Fruit fly (Drosophila melanogaster) S2 (cell line): ENCODE measurements around the gene CG13928.

Experiments
- CG8478 ChIP-seq: fragments of >200 bp; optimal IDR thresholded peaks from 2 replicates; lab custom pipeline; 2018
- CTCF ChIP-seq, 2 experiments: fragments of >200 bp; optimal IDR thresholded peaks; 2 replicates each; lab custom pipeline; 2018

DNA sequence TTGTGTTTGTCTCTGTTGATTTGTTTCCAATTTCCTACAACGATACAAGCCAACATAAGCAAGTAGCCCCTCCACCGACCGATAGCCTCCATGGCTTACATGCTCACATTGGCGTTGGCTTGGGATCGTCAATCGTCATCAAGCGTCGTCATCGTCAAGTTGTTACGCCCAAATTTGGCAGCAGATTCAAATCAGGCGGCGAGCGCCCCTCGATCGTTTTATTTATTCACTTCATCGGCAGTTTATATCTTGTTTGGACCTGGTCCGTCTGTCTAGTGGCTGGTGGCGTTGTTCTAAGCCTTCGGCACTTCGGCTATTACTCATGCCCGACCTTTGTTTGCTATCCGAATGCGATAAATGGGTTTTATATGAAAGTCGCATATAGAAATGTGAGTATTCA lies 38.0 kb downstream of the CG13928 start:
- TF ChIP-seq CG8478 (no peak), CTCF (optimal IDR thresholded peaks at IDR 0.05; lab: Kevin White, UChicago) (no peak)
